Worm (Caenorhabditis elegans): Measurements from ENCODE around the gene srg-15.
A peak's percentile ranks its signal among the peaks of the same experiment; 100 is the strongest.

srg-15 gene

ce11 chrII:8747246-8747938 is 37.2 kb upstream of the srg-15 start (continued):
- TF ChIP-seq pqm-1 (tag; optimal IDR thresholded peaks at IDR 0.05) (no peak), egl-5 (tag; optimal IDR thresholded peaks at IDR 0.05) (no peak), elt-2 (tag; optimal IDR thresholded peaks at IDR 0.05) (peak; percentile 60), ZK546.5 (tag; optimal IDR thresholded peaks at IDR 0.05) (no peak), zag-1 (tag; optimal IDR thresholded peaks at IDR 0.05) (no peak), mml-1 (tag; optimal IDR thresholded peaks at IDR 0.05) (no peak), nhr-76 (tag; optimal IDR thresholded peaks at IDR 0.05) (peak; percentile 33), nhr-67 (tag; optimal IDR thresholded peaks at IDR 0.05) (no peak), mdl-1 (tag; optimal IDR thresholded peaks at IDR 0.05) (no peak), nfya-1 (tag; optimal IDR thresholded peaks at IDR 0.05; ENCODE audit: insufficient read depth) (peak; percentile 46), ztf-4 (tag; optimal IDR thresholded peaks at IDR 0.05) (peak; percentile 78), nhr-12 (tag; optimal IDR thresholded peaks at IDR 0.05) (no peak), ama-1 (optimal IDR thresholded peaks at IDR 0.05) (peak; percentile 99), sea-2 (GFP tag; optimal IDR thresholded peaks at IDR 0.05) (no peak), eor-1 (tag; optimal IDR thresholded peaks at IDR 0.05) (no peak), lsy-12 (tag; optimal IDR thresholded peaks at IDR 0.05) (peak; percentile 55)

- TF ChIP-seq nhr-11 (tag; optimal IDR thresholded peaks at IDR 0.05): no peak
- TF ChIP-seq ceh-16 (tag; optimal IDR thresholded peaks at IDR 0.05): no peak
- TF ChIP-seq lsy-12 (tag; optimal IDR thresholded peaks at IDR 0.05): no peak
- no peak for TF ChIP-seq tbx-2 (tag; optimal IDR thresholded peaks at IDR 0.05)
- peak; percentile 32 for TF ChIP-seq lin-39 (tag; optimal IDR thresholded peaks at IDR 0.05)
- no peak for TF ChIP-seq nhr-12 (tag; optimal IDR thresholded peaks at IDR 0.05)
- no peak for TF ChIP-seq nhr-76 (tag; optimal IDR thresholded peaks at IDR 0.05)
- no peak for TF ChIP-seq skn-1 (tag; optimal IDR thresholded peaks at IDR 0.05)
- TF ChIP-seq nhr-25 (tag; optimal IDR thresholded peaks at IDR 0.05): peak; percentile 79
- TF ChIP-seq ceh-82 (tag; optimal IDR thresholded peaks at IDR 0.05): no peak
- peak; percentile 20 for TF ChIP-seq ztf-4 (tag; optimal IDR thresholded peaks at IDR 0.05)
- TF ChIP-seq egl-27 (tag; optimal IDR thresholded peaks at IDR 0.05): no peak
- peak; percentile 69 for TF ChIP-seq nhr-43 (tag; optimal IDR thresholded peaks at IDR 0.05; ENCODE audit: poor library complexity, severe bottlenecking)
- no peak for TF ChIP-seq mml-1 (tag; optimal IDR thresholded peaks at IDR 0.05)
- TF ChIP-seq R02D3.7 (tag; optimal IDR thresholded peaks at IDR 0.05): no peak
- TF ChIP-seq ceh-9 (tag; optimal IDR thresholded peaks at IDR 0.05): no peak
- peak; percentile 92 for TF ChIP-seq ama-1 (optimal IDR thresholded peaks at IDR 0.05)
- no peak for TF ChIP-seq ceh-28 (tag; optimal IDR thresholded peaks at IDR 0.05)
Observed at ce11 chrII:8746298-8746775, 36.1 kb upstream of the srg-15 start.

- TF ChIP-seq mml-1 (tag; optimal IDR thresholded peaks at IDR 0.05) (no peak), ceh-9 (tag; optimal IDR thresholded peaks at IDR 0.05) (no peak), nhr-77 (tag; optimal IDR thresholded peaks at IDR 0.05) (no peak), lsy-12 (tag; optimal IDR thresholded peaks at IDR 0.05) (no peak), pha-4 (tag; optimal IDR thresholded peaks at IDR 0.05) (peak; percentile 58), nhr-76 (tag; optimal IDR thresholded peaks at IDR 0.05) (no peak), ama-1 (optimal IDR thresholded peaks at IDR 0.05) (peak; percentile 97), nfya-1 (tag; optimal IDR thresholded peaks at IDR 0.05; ENCODE audit: insufficient read depth) (no peak), aly-2 (tag; optimal IDR thresholded peaks at IDR 0.05) (no peak), nhr-25 (tag; optimal IDR thresholded peaks at IDR 0.05) (peak; percentile 6), jun-1 (tag; optimal IDR thresholded peaks at IDR 0.05) (no peak), unc-62 (GFP tag; optimal IDR thresholded peaks at IDR 0.05) (no peak), nhr-23 (tag; optimal IDR thresholded peaks at IDR 0.05) (no peak), ZK546.5 (tag; optimal IDR thresholded peaks at IDR 0.05) (no peak), ceh-82 (tag; optimal IDR thresholded peaks at IDR 0.05) (no peak), nhr-43 (tag; optimal IDR thresholded peaks at IDR 0.05; ENCODE audit: poor library complexity, severe bottlenecking) (peak; percentile 72), nhr-11 (tag; optimal IDR thresholded peaks at IDR 0.05) (no peak), nhr-28 (tag; optimal IDR thresholded peaks at IDR 0.05) (no peak), hmg-11 (tag; optimal IDR thresholded peaks at IDR 0.05) (no peak), fos-1 (tag; optimal IDR thresholded peaks at IDR 0.05) (no peak), fkh-10 (GFP tag; optimal IDR thresholded peaks at IDR 0.05) (no peak)
Observed at ce11 chrII:8745449-8746297, 35.5 kb upstream of the srg-15 start.
